Worm (Caenorhabditis elegans): Measurements from ENCODE around the gene Y44A6D.6.

Gene Y44A6D.6

DNA sequence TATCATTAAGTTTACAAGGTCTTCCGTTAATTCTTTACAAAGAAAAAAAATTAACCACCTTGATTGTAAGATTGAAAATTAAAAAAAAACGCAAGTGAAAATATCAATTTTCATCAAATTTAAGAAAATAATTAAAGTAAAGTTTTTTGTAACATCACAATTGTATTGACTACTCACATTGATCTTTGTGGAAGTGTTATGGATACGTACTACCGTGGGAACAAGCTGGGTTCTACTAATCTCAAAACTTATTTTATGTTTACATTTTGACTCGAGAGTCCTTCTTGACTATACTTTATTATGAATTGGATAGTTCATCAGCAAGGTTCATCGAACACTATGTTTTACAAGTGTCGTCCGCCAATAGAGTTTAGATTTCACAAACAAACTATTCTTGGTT lies 22.4 kb downstream of the Y44A6D.6 start, which contains the start of gene num-1:
Gene num-1 (plus strand): TSS at position 301 of the 400 bp plus-strand sequence.
- no peak for TF ChIP-seq unc-62 (GFP tag; optimal IDR thresholded peaks at IDR 0.05)

DNA sequence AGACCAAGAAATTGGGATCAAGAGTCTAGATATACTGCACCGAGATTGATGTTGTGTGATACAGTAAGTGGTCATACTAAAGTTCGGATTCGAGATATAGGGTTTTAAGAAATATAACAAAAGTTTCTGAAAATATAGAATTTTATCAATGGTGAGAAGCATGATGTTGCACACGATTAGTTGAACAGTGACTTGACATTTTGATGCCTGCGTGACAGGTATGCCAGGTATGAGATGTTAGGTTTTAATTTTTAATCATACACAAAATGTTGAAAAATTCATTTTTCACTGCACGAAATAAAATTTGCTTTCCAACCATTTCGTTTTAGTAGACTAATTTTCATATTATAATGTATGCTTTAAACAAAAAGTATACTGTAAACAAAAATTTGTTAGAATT lies 23.3 kb downstream of the Y44A6D.6 start:
- TF ChIP-seq unc-62 (GFP tag; optimal IDR thresholded peaks at IDR 0.05): no peak

ce11 chrV:20831867-20832266 lies 24.7 kb downstream of the Y44A6D.6 start:
- TF ChIP-seq unc-62 (GFP tag; optimal IDR thresholded peaks at IDR 0.05): no peak

ce11 chrV:20832554-20832963 lies 25.4 kb downstream of the Y44A6D.6 start:
- TF ChIP-seq unc-62 (GFP tag; optimal IDR thresholded peaks at IDR 0.05): no peak

DNA sequence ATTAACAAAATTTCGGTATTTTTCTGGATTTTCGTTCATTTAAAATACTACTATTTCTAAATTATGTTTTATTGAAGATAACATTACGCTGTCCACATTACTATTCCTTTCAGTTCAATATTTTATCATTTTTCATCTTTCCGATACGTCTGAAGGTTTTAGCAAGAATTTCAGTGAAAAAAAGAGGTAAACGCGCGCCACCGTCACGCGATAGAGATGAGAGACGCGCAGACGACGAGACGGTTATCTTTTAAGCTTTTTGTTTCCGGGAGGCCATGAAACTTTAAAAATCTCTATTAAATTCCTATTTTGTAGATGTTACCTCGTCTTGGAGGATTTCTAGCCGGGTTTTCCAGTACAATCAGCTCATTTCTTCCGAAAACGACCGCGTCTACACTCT lies 30.6 kb downstream of the Y44A6D.6 start, which contains the start of gene mrps-12:
Gene mrps-12 (plus strand): TSS at position 316 of the 400 bp plus-strand sequence.
- TF ChIP-seq unc-62 (GFP tag; optimal IDR thresholded peaks at IDR 0.05): no peak

DNA sequence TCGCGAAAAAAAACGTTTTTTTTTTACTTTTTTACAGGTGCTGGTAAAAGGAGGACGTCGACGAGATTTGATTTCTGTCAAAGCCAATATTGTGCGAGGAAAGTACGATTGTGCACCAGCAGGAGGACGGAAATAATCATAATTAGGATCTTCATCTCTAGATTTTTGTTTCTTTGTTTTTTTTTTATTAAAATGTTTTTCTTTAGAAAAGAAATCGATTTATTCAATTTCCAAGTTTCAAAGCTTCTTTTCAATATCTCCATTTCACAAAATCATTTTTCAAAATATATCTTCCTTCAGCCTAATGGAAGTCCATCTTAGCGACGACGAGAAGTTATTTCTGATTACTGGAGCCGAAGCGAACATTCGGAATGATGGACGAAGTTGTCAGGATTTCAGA lies 31.4 kb downstream of the Y44A6D.6 start, which contains the start of gene exos-7:
Gene exos-7 (plus strand): TSS at position 301 of the 400 bp plus-strand sequence.
- TF ChIP-seq unc-62 (GFP tag; optimal IDR thresholded peaks at IDR 0.05): no peak

- TF ChIP-seq unc-62 (GFP tag; optimal IDR thresholded peaks at IDR 0.05): no peak
Measured at ce11 chrV:20841484-20841883, 34.3 kb downstream of the Y44A6D.6 start.

ce11 chrV:20845524-20846208 lies 38.5 kb downstream of the Y44A6D.6 start, which contains the start of the genes F31D4.2 and fkb-6:
Gene F31D4.2 (minus strand): TSS chrV:20845546.
Gene fkb-6 (plus strand): TSS chrV:20846158.
- no peak for TF ChIP-seq unc-62 (GFP tag; optimal IDR thresholded peaks at IDR 0.05)

ce11 chrV:20847743-20848229 lies 40.6 kb downstream of the Y44A6D.6 start:
- no peak for TF ChIP-seq unc-62 (GFP tag; optimal IDR thresholded peaks at IDR 0.05)

DNA sequence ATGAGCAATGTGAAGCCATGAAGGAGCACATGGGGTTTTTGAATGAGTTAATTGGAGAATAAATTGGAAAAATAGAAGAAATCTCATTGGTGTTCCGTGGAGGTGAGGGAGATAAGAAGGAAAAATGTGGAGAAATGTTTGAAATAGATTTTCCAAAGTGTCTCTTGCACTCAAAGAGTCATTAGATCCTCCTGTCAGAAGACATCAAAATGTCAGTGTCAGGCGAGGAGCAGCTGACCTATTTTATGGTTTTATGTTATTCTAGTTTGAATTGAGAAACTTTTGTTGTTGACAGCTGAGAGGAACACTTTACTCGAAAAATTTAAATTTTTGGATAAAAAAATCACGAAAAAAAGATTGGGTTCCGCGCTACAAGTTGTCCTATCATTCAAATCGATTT lies 43.4 kb downstream of the Y44A6D.6 start, which contains the start of gene clec-264:
Gene clec-264 (minus strand): TSS at position 122 of the 400 bp plus-strand sequence.
- TF ChIP-seq unc-62 (GFP tag; optimal IDR thresholded peaks at IDR 0.05): no peak

ce11 chrV:20851847-20852386 lies 44.8 kb downstream of the Y44A6D.6 start, which contains the start of gene ndua-1:
Gene ndua-1 (minus strand): TSS chrV:20851897.
- TF ChIP-seq unc-62 (GFP tag; optimal IDR thresholded peaks at IDR 0.05): no peak

- no peak for TF ChIP-seq unc-62 (GFP tag; optimal IDR thresholded peaks at IDR 0.05)
Measured at ce11 chrV:20853581-20854161, 46.5 kb downstream of the Y44A6D.6 start, which contains the start of gene F31D4.5. Gene F31D4.5 (plus strand): TSS chrV:20854071.

DNA sequence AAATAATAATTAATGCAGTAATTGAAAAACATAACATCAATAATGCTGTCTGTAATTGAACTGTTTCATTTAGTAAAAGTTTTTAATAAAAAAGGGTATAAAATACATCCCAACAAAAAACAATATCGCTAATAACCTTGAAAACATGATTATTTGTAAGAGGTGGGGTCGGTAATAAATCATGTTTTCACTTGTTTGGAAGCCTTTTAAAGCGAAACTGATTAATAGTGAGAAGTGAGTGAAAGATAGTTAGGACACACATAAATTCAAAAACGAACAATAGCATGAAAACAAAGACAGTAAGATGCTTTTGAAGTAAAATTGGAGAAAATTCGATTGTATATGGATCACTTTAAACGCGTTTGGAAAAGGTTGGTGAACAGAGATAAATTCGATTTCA lies 53.9 kb downstream of the Y44A6D.6 start, which contains the start of gene try-4:
Gene try-4 (minus strand): TSS at position 74 of the 400 bp plus-strand sequence.
- TF ChIP-seq unc-62 (GFP tag; optimal IDR thresholded peaks at IDR 0.05): no peak
